Worm (Caenorhabditis elegans) whole organism, young adult: Measurements from ENCODE around the gene srz-56.

Experiments
- F10E7.11 ChIP-seq: sonication (generic microtip); optimal IDR thresholded peaks from 2 replicates; lab custom pipeline; 2017; ENCODE audit warnings: mild to moderate bottlenecking, missing genetic modification characterization, moderate library complexity, missing compliant biosample characterization
- F23B12.7 ChIP-seq: sonication (generic microtip); optimal IDR thresholded peaks from 2 replicates; lab custom pipeline; 2017; ENCODE audit warnings: missing genetic modification characterization, mild to moderate bottlenecking, missing compliant biosample characterization, antibody characterized with exemption, moderate library complexity; ENCODE audit not compliant: insufficient read depth
- ceh-40 ChIP-seq: fragments of 200-800 bp; sonication (Bioruptor generic); IDR thresholded peaks from 2 replicates; pipeline ENCODE4 v1.3.6; 2022; ENCODE audit warnings: missing genetic modification characterization, missing compliant biosample characterization
- ceh-58 ChIP-seq: fragments of 200-800 bp; sonication (Bioruptor generic); IDR thresholded peaks from 2 replicates; pipeline ENCODE4 v1.3.6; 2022; ENCODE audit warnings: missing genetic modification characterization, missing compliant biosample characterization
- hrde-1 ChIP-seq: sonication (generic microtip); optimal IDR thresholded peaks from 2 replicates; lab custom pipeline; 2016; ENCODE audit warnings: missing genetic modification characterization, mild to moderate bottlenecking, missing compliant biosample characterization, moderate library complexity, missing genotype, missing genetic modification reagents, borderline replicate concordance
- lin-26 ChIP-seq: fragments of 200-800 bp; sonication (Bioruptor generic); IDR thresholded peaks from 2 replicates; pipeline ENCODE4 v1.3.6; 2022; ENCODE audit warnings: missing genetic modification reagents, missing genetic modification characterization, missing compliant biosample characterization
- lsl-1 ChIP-seq: fragments of 200-800 bp; sonication (Bioruptor generic); optimal IDR thresholded peaks from 2 replicates; lab custom pipeline; 2018; ENCODE audit warnings: mild to moderate bottlenecking, missing genetic modification characterization, moderate library complexity, missing compliant biosample characterization
- nhr-179 ChIP-seq: sonication (generic microtip); optimal IDR thresholded peaks from 2 replicates; lab custom pipeline; 2016; ENCODE audit warnings: mild to moderate bottlenecking, missing genetic modification characterization, missing compliant biosample characterization

ce11 chrIII:2212343-2212742 lies 28.2 kb upstream of the srz-56 start:
- no peak for TF ChIP-seq hrde-1 (tag; lab: Kevin White, UChicago)
- TF ChIP-seq ceh-40 (GFP tag; lab: Robert Waterston, UW) = no peak
- no peak for TF ChIP-seq lsl-1 (GFP tag; lab: Kevin White, UChicago)
- no peak for TF ChIP-seq F10E7.11
- TF ChIP-seq ceh-58 (GFP tag; lab: Robert Waterston, UW) = no peak
- no peak for TF ChIP-seq F23B12.7 (tag; lab: Kevin White, UChicago)
- no peak for TF ChIP-seq nhr-179 (tag; lab: Kevin White, UChicago)
- no peak for TF ChIP-seq lin-26
